Fruit fly (Drosophila melanogaster) S2 (cell line): ENCODE measurements around the gene CG31800.

Source experiments
- CG8478 ChIP-seq: fragments of >200 bp; optimal IDR thresholded peaks from 2 replicates; lab custom pipeline; 2018
- CTCF ChIP-seq, 2 experiments: fragments of >200 bp; optimal IDR thresholded peaks; 2 replicates each; lab custom pipeline; 2018

- TF ChIP-seq CG8478 (lab: Kevin White, UChicago) (no peak), CTCF (optimal IDR thresholded peaks at IDR 0.05; lab: Kevin White, UChicago) (no peak)
Measured at dm6 chr2L:19014032-19014880, 20.1 kb downstream of the CG31800 start.
